Worm (Caenorhabditis elegans): ENCODE results near the gene hsp-25.

hsp-25 gene

ce11 chrX:6003853-6004252 lies 35.6 kb downstream of the hsp-25 start, which contains the start of gene sups-1:
TSS of gene sups-1 (plus strand) at chrX:6004153.
- TF ChIP-seq gmeb-2 (tag; optimal IDR thresholded peaks at IDR 0.05), result no peak
- TF ChIP-seq ceh-19 (GFP tag; optimal IDR thresholded peaks at IDR 0.05), result no peak
- TF ChIP-seq unc-55 (GFP tag; optimal IDR thresholded peaks at IDR 0.05), result no peak
- no peak for TF ChIP-seq fkh-6 (tag; optimal IDR thresholded peaks at IDR 0.05)
- TF ChIP-seq lim-6 (tag; optimal IDR thresholded peaks at IDR 0.05), result no peak
- no peak for TF ChIP-seq pha-4 (tag; optimal IDR thresholded peaks at IDR 0.05)
- no peak for TF ChIP-seq ztf-16 (tag; optimal IDR thresholded peaks at IDR 0.05)

- TF ChIP-seq ceh-6 (GFP tag; optimal IDR thresholded peaks at IDR 0.05), result no peak
- TF ChIP-seq zip-5 (tag; optimal IDR thresholded peaks at IDR 0.05), result no peak
- TF ChIP-seq K02D7.2 (tag; optimal IDR thresholded peaks at IDR 0.05), result no peak
- TF ChIP-seq nhr-232 (tag; optimal IDR thresholded peaks at IDR 0.05), result no peak
- no peak for TF ChIP-seq eyg-1 (tag; optimal IDR thresholded peaks at IDR 0.05)
- no peak for TF ChIP-seq npax-4 (tag; optimal IDR thresholded peaks at IDR 0.05)
Measured at ce11 chrX:6002479-6002878, 37.0 kb downstream of the hsp-25 start.

DNA sequence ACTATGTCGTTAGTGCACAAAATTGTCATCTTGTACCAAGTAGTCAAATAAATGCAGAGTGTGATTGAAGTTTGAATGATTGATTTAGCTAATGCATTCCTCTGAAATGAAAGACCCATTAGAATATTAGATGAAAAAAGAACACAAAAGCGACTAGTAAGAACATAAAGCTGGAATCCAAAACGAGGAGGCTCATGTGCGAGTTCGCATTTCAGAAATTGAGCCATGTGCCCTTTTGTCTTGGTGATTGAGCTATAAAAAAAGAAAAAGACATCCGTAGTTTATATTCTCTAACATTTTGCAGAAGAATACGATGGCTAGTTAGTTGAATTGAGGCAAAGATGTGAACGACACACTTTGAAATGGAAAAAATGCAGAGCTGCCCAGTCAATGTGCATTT lies 38.0 kb downstream of the hsp-25 start, which contains the start of gene F22F4.4:
TSS of gene F22F4.4 (minus strand) at position 101 of the 400 bp plus-strand sequence.
- no peak for TF ChIP-seq nhr-232 (tag; optimal IDR thresholded peaks at IDR 0.05)
- no peak for TF ChIP-seq sox-2 (GFP tag; IDR thresholded peaks at IDR 0.05)
- TF ChIP-seq ceh-19 (GFP tag; optimal IDR thresholded peaks at IDR 0.05), result no peak
- TF ChIP-seq pha-2 (tag; optimal IDR thresholded peaks at IDR 0.05), result no peak

DNA sequence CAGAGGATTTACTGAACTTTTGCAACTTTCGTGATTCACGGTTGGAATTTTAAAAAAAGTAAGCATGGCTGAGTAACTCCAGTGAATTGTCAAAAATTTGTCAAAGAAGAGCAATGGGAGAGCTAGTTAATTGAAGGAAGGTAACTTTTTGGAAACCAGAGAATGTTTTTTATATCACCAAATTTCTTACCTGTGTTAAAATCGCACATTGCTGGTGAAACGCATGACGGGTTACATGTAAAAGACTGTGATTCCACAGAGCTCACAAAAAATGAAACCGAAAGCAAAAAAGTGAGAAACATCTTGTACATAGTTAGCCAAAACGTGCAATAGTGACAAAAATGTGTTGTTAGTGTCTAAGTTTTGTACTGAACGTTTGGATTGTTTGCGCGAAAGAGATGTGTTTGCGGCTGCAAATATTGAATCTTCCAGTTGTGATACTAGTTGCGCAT lies 40.3 kb downstream of the hsp-25 start, which contains the start of gene F22F4.9:
TSS of gene F22F4.9 (minus strand) at position 402 of the 452 bp plus-strand sequence.
- no peak for TF ChIP-seq dve-1 (tag; optimal IDR thresholded peaks at IDR 0.05)

ce11 chrX:5995613-5996206 lies 43.7 kb downstream of the hsp-25 start, which contains the start of gene inx-3:
TSS of gene inx-3 (plus strand) at chrX:5996156.
- TF ChIP-seq syd-9 (tag; optimal IDR thresholded peaks at IDR 0.05), result peak; percentile 29
- no peak for TF ChIP-seq unc-3 (GFP tag; conservative IDR thresholded peaks at IDR 0.05)
- no peak for TF ChIP-seq unc-3 (tag; optimal IDR thresholded peaks at IDR 0.05)
- no peak for TF ChIP-seq gmeb-2 (tag; optimal IDR thresholded peaks at IDR 0.05)
- TF ChIP-seq ref-2 (tag; optimal IDR thresholded peaks at IDR 0.05), result peak; percentile 38
- no peak for TF ChIP-seq pqm-1 (tag; optimal IDR thresholded peaks at IDR 0.05)
- TF ChIP-seq elt-2 (tag; optimal IDR thresholded peaks at IDR 0.05), result no peak
- peak; percentile 17 for TF ChIP-seq ceh-2 (tag; optimal IDR thresholded peaks at IDR 0.05)
- TF ChIP-seq nhr-232 (tag; optimal IDR thresholded peaks at IDR 0.05), result peak; percentile 24
- peak; percentile 48 for TF ChIP-seq T23F11.4 (GFP tag; optimal IDR thresholded peaks at IDR 0.05)
- TF ChIP-seq C08G9.2 (tag; optimal IDR thresholded peaks at IDR 0.05), result peak; percentile 24
- peak; percentile 63 for TF ChIP-seq tbx-2 (tag; optimal IDR thresholded peaks at IDR 0.05)
- TF ChIP-seq eyg-1 (tag; optimal IDR thresholded peaks at IDR 0.05), result peak; percentile 40
- peak; percentile 42 for TF ChIP-seq sdc-2 (tag; optimal IDR thresholded peaks at IDR 0.05)
- peak; percentile 43 for TF ChIP-seq ceh-31 (tag; optimal IDR thresholded peaks at IDR 0.05)
- peak; percentile 32 for TF ChIP-seq hlh-6 (tag; optimal IDR thresholded peaks at IDR 0.05)
- TF ChIP-seq hlh-15 (tag; optimal IDR thresholded peaks at IDR 0.05), result no peak
- TF ChIP-seq ceh-34 (tag; optimal IDR thresholded peaks at IDR 0.05), result peak; percentile 56
- TF ChIP-seq lin-11 (tag; optimal IDR thresholded peaks at IDR 0.05), result no peak
- TF ChIP-seq hlh-8 (tag; optimal IDR thresholded peaks at IDR 0.05), result peak; percentile 22

ce11 chrX:5994004-5994403 lies 45.4 kb downstream of the hsp-25 start:
- TF ChIP-seq sox-2 (GFP tag; IDR thresholded peaks at IDR 0.05), result peak; percentile 66
- no peak for TF ChIP-seq ceh-14 (tag; optimal IDR thresholded peaks at IDR 0.05)
- TF ChIP-seq ceh-31 (tag; optimal IDR thresholded peaks at IDR 0.05), result no peak
- TF ChIP-seq eyg-1 (tag; optimal IDR thresholded peaks at IDR 0.05), result no peak
- TF ChIP-seq unc-3 (GFP tag; conservative IDR thresholded peaks at IDR 0.05), result no peak
- no peak for TF ChIP-seq unc-3 (tag; optimal IDR thresholded peaks at IDR 0.05)
